Worm (Caenorhabditis elegans) whole organism, L1 larva: ENCODE measurements around the gene idpp-15.
A peak's percentile ranks its signal among the peaks of the same experiment; 100 is the strongest.

Source experiments
- F16B12.6 ChIP-seq: fragments of 150-350 bp; optimal IDR thresholded peaks from 2 replicates; lab custom pipeline; 2014; ENCODE audit warnings: missing biosample characterization, missing genetic modification characterization
- aly-2 ChIP-seq: fragments of 150-350 bp; optimal IDR thresholded peaks from 2 replicates; lab custom pipeline; 2014; ENCODE audit warnings: missing biosample characterization, missing genetic modification characterization
- blmp-1 ChIP-seq: fragments of 150-350 bp; optimal IDR thresholded peaks from 2 replicates; lab custom pipeline; 2014; ENCODE audit warnings: missing biosample characterization, missing genetic modification characterization
- ceh-82 ChIP-seq, 3 experiments: fragments of 150-350 bp in 1 of 3; sonication (generic microtip) in 2 of 3; optimal IDR thresholded peaks; 2 replicates each; lab custom pipeline; 2014 to 2017; ENCODE audit warnings: missing biosample characterization in 3 of 3, missing genetic modification characterization in 3 of 3
- dpl-1 ChIP-seq, 3 experiments: fragments of 150-350 bp in 2 of 3; sonication (generic microtip) in 1 of 3; optimal IDR thresholded peaks; 2 replicates each; lab custom pipeline; 2014 to 2017; ENCODE audit warnings: missing biosample characterization in 3 of 3, missing genetic modification characterization in 3 of 3, missing genetic modification reagents in 3 of 3
- dsc-1 ChIP-seq: sonication (generic microtip); optimal IDR thresholded peaks from 2 replicates; lab custom pipeline; 2016; ENCODE audit warnings: mild to moderate bottlenecking, missing genetic modification characterization, missing compliant biosample characterization
- efl-1 ChIP-seq, 4 experiments: fragments of 150-350 bp; optimal IDR thresholded peaks in 3 of 4; peaks in 1 of 4; 1 replicate in 1 of 4; 2 replicates in 3 of 4; lab custom pipeline; 2014; ENCODE audit warnings: missing biosample characterization in 2 of 4, missing genetic modification characterization in 2 of 4, missing genetic modification reagents in 2 of 4
- egl-13 ChIP-seq: sonication (generic microtip); optimal IDR thresholded peaks from 2 replicates; lab custom pipeline; 2016; ENCODE audit warnings: missing genotype, missing genetic modification reagents, missing genetic modification characterization, missing compliant biosample characterization
- elt-2 ChIP-seq: sonication (generic microtip); optimal IDR thresholded peaks from 2 replicates; lab custom pipeline; 2016; ENCODE audit warnings: missing genetic modification characterization, mild to moderate bottlenecking, inconsistent platforms, missing compliant biosample characterization, missing genetic modification reagents
- fkh-10 ChIP-seq: sonication (generic microtip); optimal IDR thresholded peaks from 2 replicates; lab custom pipeline; 2017; ENCODE audit warnings: missing biosample characterization, missing genetic modification reagents, missing genetic modification characterization
- fkh-8 ChIP-seq: sonication (generic microtip); optimal IDR thresholded peaks from 2 replicates; lab custom pipeline; 2016; ENCODE audit warnings: mild to moderate bottlenecking, missing genetic modification characterization, missing compliant biosample characterization
- hlh-4 ChIP-seq: sonication (generic microtip); optimal IDR thresholded peaks from 2 replicates; lab custom pipeline; 2016; ENCODE audit warnings: mild to moderate bottlenecking, missing genetic modification characterization, missing compliant biosample characterization
- jun-1 ChIP-seq: fragments of 150-350 bp; optimal IDR thresholded peaks from 2 replicates; lab custom pipeline; 2014; ENCODE audit warnings: missing biosample characterization, missing genetic modification reagents, missing genetic modification characterization
- lin-14 ChIP-seq: fragments of 200-800 bp; sonication (Bioruptor generic); optimal IDR thresholded peaks from 2 replicates; lab custom pipeline; 2018; ENCODE audit warnings: mild to moderate bottlenecking, missing genetic modification characterization, moderate library complexity, missing compliant biosample characterization
- lsy-2 ChIP-seq, 2 experiments: fragments of 150-350 bp; optimal IDR thresholded peaks; 2 replicates each; lab custom pipeline; 2014; ENCODE audit warnings: missing biosample characterization in 2 of 2, missing genetic modification characterization in 2 of 2
- mdl-1 ChIP-seq, 2 experiments: fragments of 150-350 bp; optimal IDR thresholded peaks; 2 replicates each; lab custom pipeline; 2014 to 2017; ENCODE audit warnings: missing biosample characterization in 2 of 2, missing genetic modification characterization in 2 of 2, inconsistent platforms in 1 of 2
- mep-1 ChIP-seq: fragments of 150-350 bp; optimal IDR thresholded peaks from 2 replicates; lab custom pipeline; 2014; ENCODE audit warnings: missing biosample characterization, missing genetic modification characterization
- nhr-12 ChIP-seq: sonication (generic microtip); optimal IDR thresholded peaks from 2 replicates; lab custom pipeline; 2017; ENCODE audit warnings: missing biosample characterization, missing genetic modification characterization
- nhr-71 ChIP-seq: sonication (generic microtip); optimal IDR thresholded peaks from 2 replicates; lab custom pipeline; 2016; ENCODE audit warnings: mild to moderate bottlenecking, missing genetic modification characterization, moderate library complexity, missing compliant biosample characterization
- nhr-77 ChIP-seq: fragments of 150-350 bp; optimal IDR thresholded peaks from 2 replicates; lab custom pipeline; 2014; ENCODE audit warnings: missing biosample characterization, missing genetic modification characterization
- nhr-85 ChIP-seq: sonication (generic microtip); peaks from one replicate; lab custom pipeline; 2016; ENCODE audit warnings: missing genetic modification characterization, inconsistent platforms, missing compliant biosample characterization
- nhr-90 ChIP-seq: sonication (generic microtip); optimal IDR thresholded peaks from 2 replicates; lab custom pipeline; 2016; ENCODE audit warnings: mild to moderate bottlenecking, missing genetic modification characterization, missing compliant biosample characterization; ENCODE audit not compliant: poor library complexity
- pax-3 ChIP-seq: fragments of 200-800 bp; sonication (Bioruptor generic); optimal IDR thresholded peaks from 2 replicates; lab custom pipeline; 2018; ENCODE audit warnings: mild to moderate bottlenecking, missing genetic modification characterization, moderate library complexity, missing compliant biosample characterization
- pqm-1 ChIP-seq: sonication (generic microtip); optimal IDR thresholded peaks from 3 replicates; lab custom pipeline; 2017; ENCODE audit warnings: missing biosample characterization, missing genetic modification characterization
- skn-1 ChIP-seq: fragments of 150-350 bp; optimal IDR thresholded peaks from 2 replicates; lab custom pipeline; 2014; ENCODE audit warnings: missing biosample characterization, missing genetic modification characterization
- sptf-1 ChIP-seq: fragments of 150-350 bp; optimal IDR thresholded peaks from 2 replicates; lab custom pipeline; 2014; ENCODE audit warnings: missing biosample characterization, missing genetic modification characterization
- swsn-7 ChIP-seq: sonication (generic microtip); optimal IDR thresholded peaks from 2 replicates; lab custom pipeline; 2016; ENCODE audit warnings: missing genetic modification characterization, missing compliant biosample characterization
- tbx-2 ChIP-seq: sonication (generic microtip); optimal IDR thresholded peaks from 2 replicates; lab custom pipeline; 2016; ENCODE audit warnings: missing genetic modification characterization, missing compliant biosample characterization
- unc-30 ChIP-seq: sonication (generic microtip); optimal IDR thresholded peaks from 2 replicates; lab custom pipeline; 2017; ENCODE audit warnings: missing biosample characterization, missing genetic modification characterization
- vab-15 ChIP-seq: sonication (generic microtip); optimal IDR thresholded peaks from 2 replicates; lab custom pipeline; 2017; ENCODE audit warnings: missing genotype, mild to moderate bottlenecking, missing genetic modification characterization, missing compliant biosample characterization
- zip-4 ChIP-seq: fragments of 200-800 bp; sonication (Bioruptor generic); optimal IDR thresholded peaks from 2 replicates; lab custom pipeline; 2018; ENCODE audit warnings: mild to moderate bottlenecking, missing genetic modification characterization, moderate library complexity, missing compliant biosample characterization

The idpp-15 gene

DNA sequence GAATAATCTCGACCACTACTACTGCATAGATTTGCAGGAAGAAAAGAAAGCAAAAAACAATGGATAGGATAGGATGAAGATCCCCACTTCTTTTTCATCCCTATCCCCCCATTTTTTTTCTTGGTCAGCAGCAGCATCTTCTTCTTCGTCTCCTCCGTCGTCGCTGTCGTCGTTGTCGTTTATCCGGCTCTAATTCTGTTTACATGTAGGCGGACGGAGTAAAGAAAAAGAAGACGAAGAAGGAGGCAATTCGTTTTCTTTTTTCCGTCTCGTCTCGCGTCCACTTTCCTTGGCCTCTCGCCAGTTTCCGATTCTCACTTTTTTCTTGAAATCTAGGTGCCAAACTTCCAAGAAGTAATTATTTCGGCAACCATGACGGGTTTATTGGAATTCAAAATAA lies 13.2 kb upstream of the idpp-15 start:
- no peak for TF ChIP-seq skn-1
- TF ChIP-seq ceh-82 (tag; optimal IDR thresholded peaks at IDR 0.05; lab: Kevin White, UChicago) = peak in 1 of 3 experiments; percentile 18
- peak; percentile 40 for TF ChIP-seq blmp-1 (tag; lab: Kevin White, UChicago)
- TF ChIP-seq egl-13 (tag; lab: Kevin White, UChicago) = peak; percentile 34
- TF ChIP-seq jun-1 = no peak
- TF ChIP-seq nhr-71 = peak; percentile 41
- peak; percentile 6 for TF ChIP-seq swsn-7 (tag; lab: Kevin White, UChicago)
- TF ChIP-seq dpl-1 (GFP tag; optimal IDR thresholded peaks at IDR 0.05; lab: Kevin White, UChicago) = no peak
- no peak for TF ChIP-seq zip-4 (GFP tag; lab: Kevin White, UChicago)
- TF ChIP-seq hlh-4 (tag; lab: Kevin White, UChicago) = no peak
- no peak for TF ChIP-seq nhr-90
- peak; percentile 87 for TF ChIP-seq fkh-10
- peak; percentile 63 for TF ChIP-seq lin-14 (GFP tag; lab: Kevin White, UChicago)

DNA sequence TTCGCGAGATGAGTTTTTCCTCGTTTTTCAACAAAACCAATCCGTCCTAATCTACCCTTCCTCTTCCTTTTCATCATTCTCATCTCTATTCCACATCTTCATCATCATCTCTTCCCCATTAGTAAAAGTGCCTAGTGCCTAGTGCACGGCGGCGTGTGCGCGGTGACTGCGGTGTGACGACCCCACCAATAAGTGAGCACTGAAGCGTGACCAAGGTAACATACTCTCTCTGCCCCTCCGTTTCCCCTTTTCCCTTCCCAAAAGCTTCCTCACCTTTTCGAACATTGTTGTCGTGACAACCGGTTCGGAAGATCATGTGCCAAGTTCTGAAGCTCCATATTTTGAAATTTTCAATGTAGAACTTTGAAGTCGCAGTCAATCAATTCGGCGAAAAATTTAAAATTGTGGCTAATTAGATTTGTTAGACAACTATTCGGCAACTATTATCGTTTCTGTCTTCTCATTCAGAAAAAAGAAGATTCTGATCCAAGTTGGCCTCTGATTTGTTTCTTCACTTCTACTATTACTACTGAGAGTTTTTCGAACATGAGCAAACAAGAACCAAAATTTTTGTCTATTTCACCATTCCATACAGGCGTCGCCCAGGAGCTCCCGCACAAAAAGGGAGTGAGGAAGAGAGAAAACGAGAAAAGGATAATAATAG lies 12.5 kb upstream of the idpp-15 start:
- TF ChIP-seq vab-15 (tag; lab: Kevin White, UChicago) (no peak), elt-2 (no peak), sptf-1 (tag; lab: Kevin White, UChicago) (no peak), dsc-1 (tag; lab: Kevin White, UChicago) (peak; percentile 5), unc-30 (tag; lab: Kevin White, UChicago) (no peak), efl-1 (optimal IDR thresholded peaks at IDR 0.05; lab: Kevin White, UChicago) (no peak), efl-1 (GFP tag; optimal IDR thresholded peaks at IDR 0.05 in 1 of 2; lab: Kevin White, UChicago) (peak in 1 of 2 experiments; percentile 80), fkh-8 (tag; lab: Kevin White, UChicago) (peak; percentile 60), nhr-85 (tag; lab: Kevin White, UChicago) (peak; percentile 72)
- TF ChIP-seq, all 84 proteins: peak for 4

DNA sequence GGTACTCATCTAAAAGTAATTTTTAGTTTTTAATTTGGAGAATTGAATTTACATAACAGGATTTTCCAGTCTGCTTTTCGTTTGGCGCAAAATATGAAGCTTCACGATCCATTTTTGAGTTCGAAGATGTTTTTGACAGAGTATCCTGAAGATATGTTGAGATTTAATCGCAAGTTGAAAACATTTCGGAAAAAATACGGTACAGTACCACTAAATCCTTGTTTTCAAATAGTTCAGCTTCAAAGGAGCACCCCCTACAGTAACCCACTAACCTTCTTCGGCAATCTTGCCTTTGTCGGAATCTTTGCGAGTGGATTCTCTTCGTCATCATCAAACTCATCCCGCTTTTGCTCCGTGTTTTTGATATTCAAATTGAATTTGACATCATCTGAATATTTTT lies 5.9 kb upstream of the idpp-15 start:
- no peak for TF ChIP-seq fkh-8 (tag; lab: Kevin White, UChicago)
- peak; percentile 34 for TF ChIP-seq aly-2 (tag; lab: Kevin White, UChicago)
- TF ChIP-seq efl-1 (optimal IDR thresholded peaks at IDR 0.05; lab: Kevin White, UChicago) = no peak
- TF ChIP-seq efl-1 (GFP tag; optimal IDR thresholded peaks at IDR 0.05 in 1 of 2; lab: Kevin White, UChicago) = peak in 1 of 2 experiments; percentile 44

DNA sequence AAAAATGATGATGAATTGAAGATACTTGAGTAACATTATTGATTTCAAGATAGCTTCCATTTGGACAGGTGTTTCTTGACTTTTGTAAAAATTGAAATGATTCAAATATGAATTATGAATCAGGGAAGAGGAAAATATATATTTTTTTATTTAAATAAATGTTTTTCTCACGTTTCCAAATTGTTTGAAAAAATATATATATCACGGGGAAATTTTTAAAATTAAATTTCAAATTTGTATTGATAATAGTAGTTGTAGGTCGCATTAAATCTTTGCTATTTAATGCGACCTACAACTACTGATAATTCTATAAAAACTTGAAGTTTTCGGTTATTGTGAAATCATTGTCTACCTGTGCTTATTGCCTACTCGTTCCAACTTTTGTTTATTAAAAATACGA lies 5.0 kb upstream of the idpp-15 start, which contains the start of gene ZC21.8:
ZC21.8 (minus strand) TSS at position 101 of the 400 bp plus-strand sequence.
- TF ChIP-seq nhr-71 = no peak
- TF ChIP-seq pax-3 (tag; lab: Kevin White, UChicago) = no peak
- no peak for TF ChIP-seq pqm-1 (tag; lab: Kevin White, UChicago)
- TF ChIP-seq F16B12.6 = no peak

DNA sequence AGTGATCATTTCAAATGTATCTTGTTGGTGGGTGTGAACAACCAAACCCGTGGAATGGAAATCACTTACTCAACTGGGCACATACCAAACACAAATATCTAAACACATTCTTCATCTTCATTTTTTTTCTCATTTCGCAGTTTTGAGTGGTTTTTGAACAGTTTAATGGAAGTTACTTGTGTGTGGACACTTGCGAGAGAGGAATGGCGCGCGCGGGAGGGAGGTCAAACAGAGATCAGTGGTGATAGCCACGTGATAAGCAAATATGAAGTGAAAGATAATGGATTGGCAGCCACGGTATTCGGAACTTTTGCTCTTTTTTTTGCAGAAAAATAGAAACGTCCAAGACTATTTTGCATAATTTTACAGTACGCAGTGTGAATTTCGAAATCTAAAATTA lies 4.3 kb upstream of the idpp-15 start:
- TF ChIP-seq mdl-1 (tag; optimal IDR thresholded peaks at IDR 0.05; lab: Kevin White, UChicago) = peak in 1 of 2 experiments; percentile 2
- TF ChIP-seq efl-1 (optimal IDR thresholded peaks at IDR 0.05; lab: Kevin White, UChicago) = no peak
- TF ChIP-seq efl-1 (GFP tag; optimal IDR thresholded peaks at IDR 0.05 in 1 of 2; lab: Kevin White, UChicago) = peak in 1 of 2 experiments; percentile 82
- peak; percentile 11 for TF ChIP-seq nhr-71
- TF ChIP-seq pax-3 (tag; lab: Kevin White, UChicago) = no peak
- peak; percentile 52 for TF ChIP-seq tbx-2 (tag; lab: Kevin White, UChicago)
- peak; percentile 54 for TF ChIP-seq nhr-77 (tag; lab: Kevin White, UChicago)
- TF ChIP-seq skn-1 = no peak

DNA sequence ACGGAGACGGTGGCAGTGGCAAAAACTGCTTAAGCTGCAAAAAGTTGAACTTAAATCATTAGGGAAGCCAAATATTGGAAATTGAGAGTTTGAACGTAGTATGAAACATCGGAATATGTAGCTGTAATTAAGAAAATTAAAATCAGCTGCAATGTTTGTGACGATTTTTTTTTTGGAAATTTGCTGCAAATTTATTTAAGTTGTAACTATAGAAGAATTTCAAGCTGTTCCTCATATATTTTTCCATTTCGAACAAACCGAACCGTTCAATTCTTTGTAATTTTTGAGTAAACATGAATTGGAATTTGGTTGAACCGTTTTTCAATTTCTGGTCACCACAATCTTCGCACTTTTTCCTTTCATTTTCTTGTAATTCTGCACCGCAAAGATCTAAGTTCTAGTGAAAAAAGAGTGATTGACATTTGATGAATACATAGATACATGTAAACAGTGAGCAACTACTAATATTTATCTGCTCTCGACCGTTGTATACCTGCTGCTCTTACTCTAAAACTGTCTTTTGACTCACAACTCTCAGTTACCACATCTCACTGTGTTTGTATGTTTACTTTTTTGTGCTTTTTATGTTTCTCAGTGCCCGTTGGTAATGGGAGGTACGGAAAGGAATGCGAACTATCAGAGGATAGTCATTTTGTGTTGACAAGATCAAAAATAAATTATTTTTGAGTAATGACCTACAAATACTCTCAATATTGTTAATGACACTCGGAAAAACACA lies 3.0 kb upstream of the idpp-15 start:
- no peak for TF ChIP-seq nhr-85 (tag; lab: Kevin White, UChicago)
- TF ChIP-seq lsy-2 (tag; optimal IDR thresholded peaks at IDR 0.05; lab: Kevin White, UChicago) = no peak
- TF ChIP-seq mep-1 (tag; lab: Kevin White, UChicago) = no peak
- no peak for TF ChIP-seq nhr-12 (tag; lab: Kevin White, UChicago)
- no peak for TF ChIP-seq fkh-8 (tag; lab: Kevin White, UChicago)
